Fruit fly (Drosophila melanogaster) S2 (cell line): Measurements from ENCODE around the gene disco.

Experiments
- CG8478 ChIP-seq: fragments of >200 bp; optimal IDR thresholded peaks from 2 replicates; lab custom pipeline; 2018
- CTCF ChIP-seq, 2 experiments: fragments of >200 bp; optimal IDR thresholded peaks; 2 replicates each; lab custom pipeline; 2018

DNA sequence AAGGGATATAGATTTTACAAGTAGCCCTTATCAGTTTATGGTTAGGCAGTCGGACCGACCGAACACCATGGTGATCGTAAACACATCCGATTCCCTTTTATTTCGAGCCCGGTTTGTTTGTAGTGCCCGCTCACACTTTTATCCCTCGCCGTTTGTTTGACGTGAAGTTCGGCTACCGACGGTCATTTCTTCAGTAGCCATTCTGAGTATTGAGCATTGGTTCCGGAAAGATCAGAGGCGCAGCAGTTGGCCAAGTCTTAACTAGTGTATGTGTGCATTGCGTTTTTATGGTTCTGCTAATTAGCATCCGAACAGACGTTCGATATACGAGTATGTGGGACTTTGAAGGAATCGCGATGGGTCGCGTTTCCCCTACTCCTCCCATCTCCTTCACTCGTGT is 11.9 kb downstream of the disco start:
- TF ChIP-seq CG8478 (lab: Kevin White, UChicago) (no peak), CTCF (optimal IDR thresholded peaks at IDR 0.05; lab: Kevin White, UChicago) (no peak)
